Worm (Caenorhabditis elegans): ENCODE measurements around the gene rfth-1.
A peak's percentile ranks its signal among the peaks of the same experiment; 100 is the strongest.

DNA sequence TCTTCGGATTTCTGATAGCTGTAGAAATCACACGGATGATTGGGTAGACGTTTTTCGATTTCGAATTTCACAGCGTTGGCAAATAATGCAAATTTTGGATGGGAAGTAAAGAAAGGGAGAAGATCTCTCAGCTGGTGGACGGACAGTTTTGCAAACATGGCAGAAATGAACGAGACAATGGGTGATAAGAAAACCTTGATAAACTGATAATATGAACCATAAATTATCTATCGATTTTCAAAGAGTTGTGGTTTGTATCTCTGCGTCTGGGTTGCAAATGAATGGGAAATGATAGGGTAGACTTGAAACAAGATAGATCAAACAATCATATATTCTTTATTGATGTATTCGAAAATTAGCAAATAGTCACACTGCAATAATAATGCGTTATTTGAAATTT lies 19.1 kb upstream of the rfth-1 start, which contains the start of gene ZK185.3:
- TF ChIP-seq pqm-1 (tag; optimal IDR thresholded peaks at IDR 0.05) (peak; percentile 98), fkh-10 (GFP tag; optimal IDR thresholded peaks at IDR 0.05) (no peak), elt-3 (tag; optimal IDR thresholded peaks at IDR 0.05) (peak in 1 of 3 experiments; percentile 11), nhr-77 (tag; optimal IDR thresholded peaks at IDR 0.05) (no peak), nhr-12 (tag; optimal IDR thresholded peaks at IDR 0.05) (no peak), snpc-4 (tag; optimal IDR thresholded peaks at IDR 0.05) (no peak)

Measured in whole organism, L3 larva.